Worm (Caenorhabditis elegans) whole organism, mixed stage, embryonic: ENCODE data around the gene chil-16.

Experiments used
- M03D4.4 ChIP-seq: sonication (generic microtip); optimal IDR thresholded peaks from 2 replicates; lab custom pipeline; 2017; ENCODE audit warnings: mild to moderate bottlenecking, missing genetic modification characterization, missing compliant biosample characterization
- bed-3 ChIP-seq: fragments of 200-800 bp; sonication (Bioruptor generic); optimal IDR thresholded peaks from 3 replicates; lab custom pipeline; 2018; ENCODE audit warnings: mild to moderate bottlenecking, missing genetic modification characterization, moderate library complexity, missing compliant biosample characterization
- blmp-1 ChIP-seq: fragments of 150-350 bp; optimal IDR thresholded peaks from 2 replicates; lab custom pipeline; 2014; ENCODE audit warnings: missing biosample characterization, missing genetic modification characterization
- ceh-39 ChIP-seq: fragments of 150-350 bp; optimal IDR thresholded peaks from 2 replicates; lab custom pipeline; 2014; ENCODE audit warnings: missing biosample characterization, missing genetic modification characterization
- ceh-43 ChIP-seq: fragments of 200-800 bp; sonication (Bioruptor generic); optimal IDR thresholded peaks from 2 replicates; lab custom pipeline; 2018; ENCODE audit warnings: mild to moderate bottlenecking, missing genetic modification characterization, moderate library complexity, missing compliant biosample characterization
- ceh-83 ChIP-seq: fragments of 200-800 bp; sonication (Bioruptor generic); optimal IDR thresholded peaks from 2 replicates; lab custom pipeline; 2018; ENCODE audit warnings: mild to moderate bottlenecking, missing genetic modification characterization, missing compliant biosample characterization
- ces-1 ChIP-seq: fragments of 150-350 bp; optimal IDR thresholded peaks from 2 replicates; lab custom pipeline; 2014; ENCODE audit warnings: missing biosample characterization, missing genetic modification reagents, missing genetic modification characterization
- cnd-1 ChIP-seq: fragments of 200-800 bp; sonication (Bioruptor generic); optimal IDR thresholded peaks from 2 replicates; lab custom pipeline; 2018; ENCODE audit warnings: mild to moderate bottlenecking, missing genetic modification characterization, missing compliant biosample characterization
- drap-1 ChIP-seq: fragments of 200-800 bp; sonication (Bioruptor generic); optimal IDR thresholded peaks from 3 replicates; lab custom pipeline; 2018; ENCODE audit warnings: mild to moderate bottlenecking, missing genetic modification characterization, missing compliant biosample characterization
- elt-1 ChIP-seq: sonication (generic microtip); optimal IDR thresholded peaks from 2 replicates; lab custom pipeline; 2017; ENCODE audit warnings: missing genetic modification characterization, mild to moderate bottlenecking, missing compliant biosample characterization, antibody characterized with exemption, moderate library complexity, borderline replicate concordance; ENCODE audit not compliant: insufficient read depth
- elt-3 ChIP-seq: fragments of 150-350 bp; optimal IDR thresholded peaks from 2 replicates; lab custom pipeline; 2014; ENCODE audit warnings: missing biosample characterization, missing genetic modification characterization
- flh-1 ChIP-seq: fragments of 200-800 bp; sonication (Bioruptor generic); optimal IDR thresholded peaks from 2 replicates; lab custom pipeline; 2018; ENCODE audit warnings: mild to moderate bottlenecking, missing genetic modification characterization, moderate library complexity, missing compliant biosample characterization
- ham-2 ChIP-seq: fragments of 200-800 bp; sonication (Bioruptor generic); optimal IDR thresholded peaks from 2 replicates; lab custom pipeline; 2018; ENCODE audit warnings: mild to moderate bottlenecking, missing genetic modification characterization, missing compliant biosample characterization
- hlh-1 ChIP-seq: fragments of 150-350 bp; optimal IDR thresholded peaks from 2 replicates; lab custom pipeline; 2014; ENCODE audit warnings: missing biosample characterization, missing genetic modification reagents, missing genetic modification characterization
- lin-13 ChIP-seq: fragments of 150-350 bp; optimal IDR thresholded peaks from 2 replicates; lab custom pipeline; 2014; ENCODE audit warnings: missing biosample characterization, missing genetic modification characterization
- lsy-2 ChIP-seq: fragments of 150-350 bp; optimal IDR thresholded peaks from 2 replicates; lab custom pipeline; 2014; ENCODE audit warnings: missing biosample characterization, missing genetic modification characterization
- mep-1 ChIP-seq: fragments of 150-350 bp; optimal IDR thresholded peaks from 2 replicates; lab custom pipeline; 2017; ENCODE audit warnings: missing biosample characterization, missing genetic modification reagents, missing genetic modification characterization, inconsistent platforms
- mls-2 ChIP-seq: sonication (generic microtip); optimal IDR thresholded peaks from 2 replicates; lab custom pipeline; 2016; ENCODE audit warnings: mild to moderate bottlenecking, missing genetic modification characterization, moderate library complexity, missing compliant biosample characterization
- nhr-12 ChIP-seq: fragments of 150-350 bp; optimal IDR thresholded peaks from 2 replicates; lab custom pipeline; 2014; ENCODE audit warnings: missing biosample characterization, missing genetic modification characterization
- nhr-237 ChIP-seq: fragments of 150-350 bp; optimal IDR thresholded peaks from 2 replicates; lab custom pipeline; 2014; ENCODE audit warnings: missing biosample characterization, missing genetic modification characterization
- nhr-28 ChIP-seq: fragments of 150-350 bp; optimal IDR thresholded peaks from 2 replicates; lab custom pipeline; 2014; ENCODE audit warnings: missing biosample characterization, missing genetic modification characterization
- nhr-76 ChIP-seq: sonication (generic microtip); optimal IDR thresholded peaks from 2 replicates; lab custom pipeline; 2017; ENCODE audit warnings: missing biosample characterization, missing genetic modification characterization
- sem-2 ChIP-seq: fragments of 200-800 bp; sonication (Bioruptor generic); optimal IDR thresholded peaks from 2 replicates; lab custom pipeline; 2018; ENCODE audit warnings: mild to moderate bottlenecking, missing genetic modification characterization, missing compliant biosample characterization
- snpc-4 ChIP-seq: fragments of 150-350 bp; optimal IDR thresholded peaks from 2 replicates; lab custom pipeline; 2014; ENCODE audit warnings: missing biosample characterization, missing genetic modification characterization
- tbx-8 ChIP-seq: fragments of 200-800 bp; sonication (Bioruptor generic); optimal IDR thresholded peaks from 2 replicates; lab custom pipeline; 2018; ENCODE audit warnings: mild to moderate bottlenecking, missing genetic modification characterization, moderate library complexity, missing compliant biosample characterization
- unc-120 ChIP-seq: sonication (generic microtip); optimal IDR thresholded peaks from 2 replicates; lab custom pipeline; 2017; ENCODE audit warnings: missing genetic modification characterization, missing compliant biosample characterization; ENCODE audit not compliant: poor library complexity, severe bottlenecking
- unc-39 ChIP-seq: fragments of 150-350 bp; optimal IDR thresholded peaks from 2 replicates; lab custom pipeline; 2014; ENCODE audit warnings: missing biosample characterization, missing genetic modification characterization
- unc-62 ChIP-seq: fragments of 150-350 bp; optimal IDR thresholded peaks from 2 replicates; lab custom pipeline; 2014; ENCODE audit warnings: missing biosample characterization, missing genetic modification reagents, missing genetic modification characterization
- zip-8 ChIP-seq: fragments of 150-350 bp; optimal IDR thresholded peaks from 2 replicates; lab custom pipeline; 2014; ENCODE audit warnings: missing biosample characterization, missing genetic modification characterization

chil-16 gene

ce11 chrII:9441838-9442237, at the start of gene chil-16:
Gene chil-16 (minus strand): TSS chrII:9441938.
- TF ChIP-seq mep-1 (tag; lab: Kevin White, UChicago) (no peak), lsy-2 (tag; lab: Kevin White, UChicago) (no peak)

- TF ChIP-seq hlh-1 (tag; lab: Kevin White, UChicago) (peak; percentile 35), ceh-83 (GFP tag; lab: Kevin White, UChicago) (no peak), mls-2 (peak; percentile 64), flh-1 (GFP tag; lab: Kevin White, UChicago) (no peak), unc-120 (tag; lab: Kevin White, UChicago) (peak; percentile 29), ceh-43 (peak; percentile 24), ces-1 (GFP tag; lab: Kevin White, UChicago) (no peak), lsy-2 (tag; lab: Kevin White, UChicago) (peak; percentile 9), blmp-1 (tag; lab: Kevin White, UChicago) (no peak), mep-1 (tag; lab: Kevin White, UChicago) (peak; percentile 6), cnd-1 (tag; lab: Kevin White, UChicago) (peak; percentile 67), bed-3 (GFP tag; lab: Kevin White, UChicago) (no peak), unc-39 (tag; lab: Kevin White, UChicago) (no peak), ceh-39 (tag; lab: Kevin White, UChicago) (peak; percentile 51), snpc-4 (tag; lab: Kevin White, UChicago) (no peak), ham-2 (GFP tag; lab: Kevin White, UChicago) (no peak), unc-62 (peak; percentile 53)
Measured at ce11 chrII:9491045-9491444, 49.3 kb upstream of the chil-16 start.

- no peak for TF ChIP-seq lin-13 (tag; lab: Kevin White, UChicago)
- no peak for TF ChIP-seq nhr-76
- no peak for TF ChIP-seq ceh-83 (GFP tag; lab: Kevin White, UChicago)
Measured at ce11 chrII:9490589-9490988, 48.9 kb upstream of the chil-16 start.

- TF ChIP-seq mep-1 (tag; lab: Kevin White, UChicago) (no peak), unc-39 (tag; lab: Kevin White, UChicago) (no peak), elt-1 (no peak), hlh-1 (tag; lab: Kevin White, UChicago) (no peak), unc-62 (no peak), sem-2 (GFP tag; lab: Kevin White, UChicago) (no peak), M03D4.4 (tag; lab: Kevin White, UChicago) (no peak), nhr-76 (no peak), flh-1 (GFP tag; lab: Kevin White, UChicago) (no peak), ces-1 (GFP tag; lab: Kevin White, UChicago) (no peak), mls-2 (no peak), nhr-12 (no peak), blmp-1 (tag; lab: Kevin White, UChicago) (no peak)
- TF ChIP-seq, all 35 proteins: peak for 0
Measured at ce11 chrII:9489922-9490321, 48.2 kb upstream of the chil-16 start.

- TF ChIP-seq mls-2 (no peak), nhr-28 (no peak), elt-1 (no peak)
Measured at ce11 chrII:9487337-9487950, 45.7 kb upstream of the chil-16 start, which contains the start of gene T19H5.4. Gene T19H5.4 (minus strand): TSS chrII:9487387.

- no peak for TF ChIP-seq unc-120 (tag; lab: Kevin White, UChicago)
- no peak for TF ChIP-seq nhr-237 (tag; lab: Kevin White, UChicago)
- TF ChIP-seq nhr-12 = no peak
- TF ChIP-seq drap-1 (GFP tag; lab: Kevin White, UChicago) = no peak
- TF ChIP-seq unc-62 = no peak
- no peak for TF ChIP-seq hlh-1 (tag; lab: Kevin White, UChicago)
- no peak for TF ChIP-seq unc-39 (tag; lab: Kevin White, UChicago)
- no peak for TF ChIP-seq ham-2 (GFP tag; lab: Kevin White, UChicago)
- no peak for TF ChIP-seq sem-2 (GFP tag; lab: Kevin White, UChicago)
- no peak for TF ChIP-seq blmp-1 (tag; lab: Kevin White, UChicago)
- no peak for TF ChIP-seq elt-3
- TF ChIP-seq elt-1 = no peak
- TF ChIP-seq mls-2 = no peak
- TF ChIP-seq ceh-39 (tag; lab: Kevin White, UChicago) = no peak
- no peak for TF ChIP-seq lin-13 (tag; lab: Kevin White, UChicago)
- TF ChIP-seq zip-8 (tag; lab: Kevin White, UChicago) = no peak
- TF ChIP-seq lsy-2 (tag; lab: Kevin White, UChicago) = no peak
- TF ChIP-seq tbx-8 (GFP tag; lab: Kevin White, UChicago) = no peak
- no peak for TF ChIP-seq bed-3 (GFP tag; lab: Kevin White, UChicago)
- TF ChIP-seq, all 35 proteins: peak for 0
Measured at ce11 chrII:9485081-9485730, 43.5 kb upstream of the chil-16 start.
